Fruit fly (Drosophila melanogaster): ENCODE data around the gene Surf4.

DNA sequence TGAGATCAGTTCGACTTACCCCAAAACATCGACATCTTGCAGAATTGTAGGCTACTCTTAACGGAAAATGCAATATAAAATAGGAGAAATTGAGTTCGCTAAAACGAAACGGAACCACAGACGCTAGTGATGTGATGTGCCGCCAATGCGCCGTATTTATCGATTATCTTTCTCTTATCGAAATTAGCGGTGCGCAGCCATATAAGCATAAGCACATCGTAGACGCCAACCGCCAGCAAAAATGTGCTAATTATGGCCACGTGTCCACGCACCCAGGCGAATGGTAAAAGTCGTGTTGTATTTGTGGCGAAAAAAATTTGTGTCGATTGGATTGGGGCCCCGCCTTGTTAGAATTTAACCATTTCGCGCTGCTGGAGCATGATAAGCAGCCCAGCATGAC lies 13.0 kb downstream of the Surf4 start, which contains the start of the genes Fkbp39 and Cyfip:
- TF ChIP-seq psq (optimal IDR thresholded peaks at IDR 0.05) (no peak), insv (optimal IDR thresholded peaks at IDR 0.05) (no peak), Myc (optimal IDR thresholded peaks at IDR 0.05) (no peak), Sin3A (optimal IDR thresholded peaks at IDR 0.05) (no peak), h (optimal IDR thresholded peaks at IDR 0.05) (no peak)
